Fruit fly (Drosophila melanogaster): ENCODE data around the gene parvin.
A peak's percentile ranks its signal among the peaks of the same experiment; 100 is the strongest.

Gene parvin

DNA sequence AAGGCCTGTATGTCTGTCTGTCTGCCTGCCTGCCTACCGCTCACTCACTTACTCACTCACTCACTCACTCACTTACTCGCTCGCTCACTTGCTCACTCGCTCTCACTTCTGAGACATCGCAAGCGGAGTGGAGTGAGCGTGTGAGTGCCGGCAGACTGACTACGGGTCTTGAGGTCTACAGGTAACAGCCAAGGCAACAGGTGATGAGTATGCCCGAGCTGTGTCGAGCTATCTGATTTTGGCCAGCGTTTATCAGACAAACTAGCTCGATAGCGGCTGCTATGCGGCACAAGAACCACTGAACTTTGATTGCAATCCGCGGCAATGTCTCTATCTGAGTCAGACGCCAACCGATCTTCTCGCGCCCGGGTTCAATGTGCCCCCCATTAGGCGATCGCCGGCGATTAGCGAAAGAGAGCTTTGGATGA lies 8.3 kb downstream of the parvin start:
- TF ChIP-seq CG4318 (GFP tag; optimal IDR thresholded peaks at IDR 0.05) (no peak), svp (GFP tag) (peak; percentile 73), Eip78C (GFP tag) (peak; percentile 23), fkh (GFP tag; optimal IDR thresholded peaks at IDR 0.05) (no peak)

DNA sequence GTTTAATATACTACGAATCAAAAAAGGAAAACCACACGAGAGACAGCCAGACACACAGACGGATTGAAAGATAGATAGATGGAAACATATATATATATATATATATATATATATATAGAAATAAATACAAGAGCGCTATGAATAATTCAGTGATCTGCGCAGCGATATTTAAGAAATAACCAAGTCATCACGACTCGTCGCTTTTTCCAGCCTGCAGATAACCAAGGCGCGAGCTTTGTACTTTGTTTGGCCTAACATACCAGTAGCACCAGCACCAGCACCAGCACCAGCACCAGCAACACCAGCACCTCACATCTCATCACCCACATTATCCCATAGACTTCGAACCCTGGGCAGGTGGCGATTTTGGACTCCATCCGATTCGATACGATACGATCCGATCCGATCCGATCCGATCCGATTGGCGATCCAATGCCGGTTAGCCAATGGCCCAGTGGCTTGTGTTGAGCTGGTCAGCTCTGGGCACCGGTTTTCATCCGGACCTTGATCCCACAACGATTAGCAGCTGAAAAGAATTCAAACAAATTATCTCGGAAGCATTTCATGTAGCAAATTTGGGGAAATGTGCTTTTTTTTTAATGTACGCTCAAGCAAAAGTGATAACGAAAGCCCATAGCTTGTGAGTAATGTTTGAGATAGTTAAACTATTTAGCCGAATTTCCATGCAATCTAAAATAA lies 9.0 kb downstream of the parvin start:
- no peak for TF ChIP-seq CG6276 (GFP tag; optimal IDR thresholded peaks at IDR 0.05)
- no peak for TF ChIP-seq CG4318 (GFP tag; optimal IDR thresholded peaks at IDR 0.05)
- TF ChIP-seq Sox15 (GFP tag; optimal IDR thresholded peaks at IDR 0.05), result no peak
- TF ChIP-seq fd85E (GFP tag; optimal IDR thresholded peaks at IDR 0.05), result no peak
- no peak for TF ChIP-seq CG9139 (GFP tag; optimal IDR thresholded peaks at IDR 0.05)
- TF ChIP-seq achi (GFP tag; optimal IDR thresholded peaks at IDR 0.05), result no peak
- TF ChIP-seq acj6 (GFP tag; optimal IDR thresholded peaks at IDR 0.05), result no peak
- no peak for TF ChIP-seq CG31627 (GFP tag; optimal IDR thresholded peaks at IDR 0.05)
- no peak for TF ChIP-seq CG34406 (GFP tag; optimal IDR thresholded peaks at IDR 0.05)
- TF ChIP-seq CG15336 (GFP tag; IDR thresholded peaks at IDR 0.05), result no peak
- no peak for TF ChIP-seq CG6792 (GFP tag; optimal IDR thresholded peaks at IDR 0.05)
- no peak for TF ChIP-seq CG6854 (GFP tag; optimal IDR thresholded peaks at IDR 0.05)
- no peak for TF ChIP-seq eg (GFP tag; IDR thresholded peaks at IDR 0.05)
- TF ChIP-seq Gug (GFP tag; IDR thresholded peaks at IDR 0.05), result no peak
- no peak for TF ChIP-seq cyc (GFP tag; optimal IDR thresholded peaks at IDR 0.05)
- no peak for TF ChIP-seq Ets96B (tag; optimal IDR thresholded peaks at IDR 0.05)
- TF ChIP-seq Lpt (GFP tag; optimal IDR thresholded peaks at IDR 0.05), result no peak
- no peak for TF ChIP-seq CG7368 (GFP tag; optimal IDR thresholded peaks at IDR 0.05)
- no peak for TF ChIP-seq CG11294 (GFP tag; IDR thresholded peaks at IDR 0.05)

- no peak for TF ChIP-seq CG7368 (GFP tag; optimal IDR thresholded peaks at IDR 0.05)
- TF ChIP-seq esn (GFP tag; optimal IDR thresholded peaks at IDR 0.05), result peak; percentile 9
- TF ChIP-seq Blimp-1 (GFP tag; optimal IDR thresholded peaks at IDR 0.05), result no peak
- no peak for TF ChIP-seq Sox14 (GFP tag; optimal IDR thresholded peaks at IDR 0.05)
- no peak for TF ChIP-seq Eip93F (GFP tag; optimal IDR thresholded peaks at IDR 0.05)
- no peak for TF ChIP-seq ss (GFP tag; optimal IDR thresholded peaks at IDR 0.05)
- TF ChIP-seq CG8632 (GFP tag; optimal IDR thresholded peaks at IDR 0.05), result no peak
- TF ChIP-seq Eip78C (GFP tag), result peak; percentile 55
- no peak for TF ChIP-seq Ets21C (GFP tag; optimal IDR thresholded peaks at IDR 0.05)
Measured at dm6 chrX:19762167-19762566, 16.3 kb downstream of the parvin start.

DNA sequence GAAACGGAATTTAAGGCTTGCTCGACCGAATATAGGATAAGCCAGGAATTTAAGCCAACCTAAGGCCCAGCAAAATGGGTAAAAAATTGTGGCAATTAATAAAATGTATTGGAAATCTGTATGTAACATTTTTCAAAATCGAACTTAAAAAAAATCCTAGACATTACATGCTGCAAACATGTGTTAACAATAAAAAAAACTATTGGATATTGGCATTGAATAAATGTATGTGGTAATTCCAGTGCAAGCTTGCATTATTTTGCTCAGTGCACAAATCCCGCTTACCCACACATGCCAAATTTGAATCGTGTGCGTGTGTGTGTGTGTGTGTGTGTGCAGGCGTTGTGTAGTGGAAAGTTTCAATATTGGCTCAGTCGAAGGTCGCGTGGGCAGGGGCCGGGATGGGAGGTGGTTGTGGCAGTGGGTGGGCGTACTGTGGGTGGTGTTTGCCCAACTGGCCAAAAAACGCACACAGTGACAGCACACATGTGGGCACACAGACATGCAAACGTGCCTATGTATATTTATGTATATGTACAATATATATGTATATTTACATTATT lies 17.7 kb downstream of the parvin start:
- TF ChIP-seq Hr4 (GFP tag; optimal IDR thresholded peaks at IDR 0.05) (peak; percentile 22), Eip78C (GFP tag) (peak; percentile 66), CG3919 (GFP tag; optimal IDR thresholded peaks at IDR 0.05) (peak; percentile 20), Hr39 (GFP tag; optimal IDR thresholded peaks at IDR 0.05) (peak; percentile 11), CG15336 (GFP tag; IDR thresholded peaks at IDR 0.05) (no peak), pdm3 (GFP tag; optimal IDR thresholded peaks at IDR 0.05) (peak; percentile 10), CG31627 (GFP tag; optimal IDR thresholded peaks at IDR 0.05) (peak; percentile 15), salr (GFP tag; optimal IDR thresholded peaks at IDR 0.05) (no peak), Eip93F (GFP tag; optimal IDR thresholded peaks at IDR 0.05) (no peak), CG32006 (GFP tag; optimal IDR thresholded peaks at IDR 0.05) (peak; percentile 32), CG4318 (GFP tag; optimal IDR thresholded peaks at IDR 0.05) (no peak), acj6 (GFP tag; optimal IDR thresholded peaks at IDR 0.05) (peak; percentile 13), eg (GFP tag; IDR thresholded peaks at IDR 0.05) (no peak), fd59A (GFP tag; optimal IDR thresholded peaks at IDR 0.05) (no peak), fkh (GFP tag; optimal IDR thresholded peaks at IDR 0.05) (peak; percentile 37)

All from whole organism, prepupa.